Fruit fly (Drosophila melanogaster): ENCODE data around the gene CG18259.

The CG18259 gene

dm6 chrX:18788143-18788745 lies 5.0 kb upstream of the CG18259 start, which contains the start of the genes CG6961 and S6KL (continued):
- TF ChIP-seq CG1529 (GFP tag; optimal IDR thresholded peaks at IDR 0.05) (no peak), cad (GFP tag; optimal IDR thresholded peaks at IDR 0.05) (no peak), CG1602 (GFP tag; optimal IDR thresholded peaks at IDR 0.05) (no peak), cg (GFP tag; optimal IDR thresholded peaks at IDR 0.05) (peak; percentile 36), tup (GFP tag; optimal IDR thresholded peaks at IDR 0.05) (no peak), CG12104 (GFP tag; optimal IDR thresholded peaks at IDR 0.05) (no peak), CG34422 (GFP tag; IDR thresholded peaks at IDR 0.05) (no peak), Asciz (GFP tag; optimal IDR thresholded peaks at IDR 0.05) (no peak), D19B (GFP tag; optimal IDR thresholded peaks at IDR 0.05) (no peak), grau (tag; optimal IDR thresholded peaks at IDR 0.05) (no peak), CG12155 (GFP tag; optimal IDR thresholded peaks at IDR 0.05) (no peak), gro (GFP tag; optimal IDR thresholded peaks at IDR 0.05) (no peak), CG30020 (tag; optimal IDR thresholded peaks at IDR 0.05) (peak; percentile 95), nom (GFP tag; optimal IDR thresholded peaks at IDR 0.05) (no peak), PHDP (tag; optimal IDR thresholded peaks at IDR 0.05) (no peak), CG4730 (GFP tag; IDR thresholded peaks at IDR 0.05) (no peak), CG12942 (GFP tag; optimal IDR thresholded peaks at IDR 0.05) (no peak), jing (GFP tag; optimal IDR thresholded peaks at IDR 0.05) (no peak), croc (GFP tag; conservative IDR thresholded peaks at IDR 0.05) (no peak), Six4 (GFP tag; optimal IDR thresholded peaks at IDR 0.05) (no peak), CG30403 (GFP tag; optimal IDR thresholded peaks at IDR 0.05) (no peak), Hmr (GFP tag; optimal IDR thresholded peaks at IDR 0.05) (peak; percentile 11), pzg (GFP tag; optimal IDR thresholded peaks at IDR 0.05) (peak; percentile 78), Fer2 (tag; optimal IDR thresholded peaks at IDR 0.05) (no peak), CG15011 (GFP tag; optimal IDR thresholded peaks at IDR 0.05) (no peak), Taf1 (GFP tag; IDR thresholded peaks at IDR 0.05) (no peak), fd3F (GFP tag; optimal IDR thresholded peaks at IDR 0.05) (no peak), Dad (GFP tag; optimal IDR thresholded peaks at IDR 0.05) (no peak), CG11695 (GFP tag; IDR thresholded peaks at IDR 0.05) (no peak), CG7556 (GFP tag; optimal IDR thresholded peaks at IDR 0.05) (no peak), Abd-B (GFP tag; optimal IDR thresholded peaks at IDR 0.05) (no peak), CG16779 (GFP tag; IDR thresholded peaks at IDR 0.05) (no peak), Sox100B (GFP tag; optimal IDR thresholded peaks at IDR 0.05) (no peak), esg (GFP tag; conservative IDR thresholded peaks at IDR 0.05) (no peak), CG14050 (GFP tag; IDR thresholded peaks at IDR 0.05) (no peak), CG7928 (GFP tag; optimal IDR thresholded peaks at IDR 0.05) (no peak), Lhr (GFP tag; optimal IDR thresholded peaks at IDR 0.05) (peak; percentile 76), CG13624 (GFP tag; optimal IDR thresholded peaks at IDR 0.05) (no peak), sr (GFP tag; IDR thresholded peaks at IDR 0.05) (no peak), CG3726 (GFP tag; IDR thresholded peaks at IDR 0.05) (no peak), psq (GFP tag; optimal IDR thresholded peaks at IDR 0.05) (no peak), Hr78 (GFP tag; optimal IDR thresholded peaks at IDR 0.05) (no peak), Trl (optimal IDR thresholded peaks at IDR 0.05) (no peak), Trl (GFP tag; optimal IDR thresholded peaks at IDR 0.05) (no peak), CG14441 (GFP tag; IDR thresholded peaks at IDR 0.05) (no peak), CG11085 (GFP tag; IDR thresholded peaks at IDR 0.05) (no peak), pita (GFP tag; optimal IDR thresholded peaks at IDR 0.05) (no peak), CG7987 (GFP tag; optimal IDR thresholded peaks at IDR 0.05) (no peak), Xrp1 (GFP tag; IDR thresholded peaks at IDR 0.05) (no peak), CG9437 (GFP tag; optimal IDR thresholded peaks at IDR 0.05) (no peak), TFAM (GFP tag; optimal IDR thresholded peaks at IDR 0.05) (no peak), ind (GFP tag; optimal IDR thresholded peaks at IDR 0.05) (no peak)

Data from whole organism, embryonic.